Fruit fly (Drosophila melanogaster) whole organism, embryonic: ENCODE measurements around the gene Trm1.

ENCODE experiments used
- BtbVII ChIP-seq: fragments of 200-800 bp; sonication (Bioruptor generic); optimal IDR thresholded peaks from 3 replicates; lab custom pipeline; 2017; ENCODE audit warnings: missing biosample characterization, mild to moderate bottlenecking, missing genetic modification characterization
- CG10274 ChIP-seq: fragments of 200-800 bp; sonication (Bioruptor generic); optimal IDR thresholded peaks from 3 replicates; lab custom pipeline; 2017; ENCODE audit warnings: missing biosample characterization, mild to moderate bottlenecking, missing genetic modification characterization
- CG11085 ChIP-seq: fragments of 200-800 bp; sonication (Bioruptor generic); IDR thresholded peaks from 2 replicates; pipeline ENCODE4 v1.3.6; 2022; ENCODE audit warnings: missing biosample characterization, missing genetic modification characterization
- CG11723 ChIP-seq: fragments of 200-800 bp; sonication (Bioruptor generic); optimal IDR thresholded peaks from 2 replicates; lab custom pipeline; 2017; ENCODE audit warnings: missing biosample characterization, mild to moderate bottlenecking, missing genetic modification characterization
- CG12236 ChIP-seq: fragments of 200-800 bp; sonication (Bioruptor generic); optimal IDR thresholded peaks from 2 replicates; lab custom pipeline; 2016; ENCODE audit warnings: missing biosample characterization, missing genetic modification characterization
- CG12299 ChIP-seq: fragments of 200-800 bp; sonication (Bioruptor generic); optimal IDR thresholded peaks from 2 replicates; lab custom pipeline; 2018; ENCODE audit warnings: missing biosample characterization, mild to moderate bottlenecking, missing genetic modification characterization
- CG12744 ChIP-seq: fragments of 200-800 bp; sonication (Bioruptor generic); optimal IDR thresholded peaks from 2 replicates; lab custom pipeline; 2016; ENCODE audit warnings: missing biosample characterization, missing genetic modification characterization
- CG13123 ChIP-seq: fragments of 200-800 bp; sonication (Bioruptor generic); optimal IDR thresholded peaks from 2 replicates; lab custom pipeline; 2016; ENCODE audit warnings: missing biosample characterization, missing genetic modification characterization
- CG13424 ChIP-seq: fragments of 200-800 bp; sonication (Bioruptor generic); optimal IDR thresholded peaks from 2 replicates; lab custom pipeline; 2019; ENCODE audit warnings: missing biosample characterization, mild to moderate bottlenecking, missing genetic modification characterization, moderate library complexity
- CG14860 ChIP-seq: fragments of 200-800 bp; sonication (Bioruptor generic); IDR thresholded peaks from 3 replicates; pipeline ENCODE4 v1.3.6; 2022; ENCODE audit warnings: missing biosample characterization, missing genetic modification characterization; ENCODE audit not compliant: partially characterized antibody
- CG2202 ChIP-seq: fragments of 200-800 bp; sonication (Bioruptor generic); optimal IDR thresholded peaks from 2 replicates; lab custom pipeline; 2018; ENCODE audit warnings: missing biosample characterization, mild to moderate bottlenecking, missing genetic modification characterization
- CG33557 ChIP-seq: fragments of 200-800 bp; sonication (Bioruptor generic); optimal IDR thresholded peaks from 2 replicates; lab custom pipeline; 2019; ENCODE audit warnings: missing biosample characterization, mild to moderate bottlenecking, missing genetic modification characterization, moderate library complexity
- CG3847 ChIP-seq: fragments of 200-800 bp; sonication (Bioruptor generic); IDR thresholded peaks from 2 replicates; pipeline ENCODE4 v1.3.6; 2022; ENCODE audit warnings: missing biosample characterization, missing genetic modification characterization
- CG4707 ChIP-seq: fragments of 200-800 bp; sonication (Bioruptor generic); optimal IDR thresholded peaks from 2 replicates; lab custom pipeline; 2018; ENCODE audit warnings: missing biosample characterization, mild to moderate bottlenecking, missing genetic modification characterization, moderate library complexity
- CG4854 ChIP-seq: fragments of 200-800 bp; sonication (Bioruptor generic); optimal IDR thresholded peaks from 2 replicates; lab custom pipeline; 2016; ENCODE audit warnings: missing biosample characterization, missing genetic modification characterization, inconsistent platforms
- CG7372 ChIP-seq: fragments of 200-800 bp; sonication (Bioruptor generic); IDR thresholded peaks from 2 replicates; pipeline ENCODE4 v1.3.6; 2022; ENCODE audit warnings: missing biosample characterization, missing genetic modification characterization
- CG8478 ChIP-seq: fragments of >200 bp; optimal IDR thresholded peaks from 2 replicates; lab custom pipeline; 2018
- CG8924 ChIP-seq: fragments of 200-800 bp; optimal IDR thresholded peaks from 3 replicates; lab custom pipeline; 2019; ENCODE audit warnings: missing biosample characterization, mild to moderate bottlenecking, missing genetic modification characterization, moderate library complexity
- Dek ChIP-seq: fragments of 200-800 bp; sonication (Bioruptor generic); optimal IDR thresholded peaks from 3 replicates; lab custom pipeline; 2019; ENCODE audit warnings: missing biosample characterization, mild to moderate bottlenecking, missing genetic modification characterization, moderate library complexity
- Ets65A ChIP-seq: fragments of 200-800 bp; sonication (Bioruptor generic); peaks from one replicate; lab custom pipeline; 2016; ENCODE audit warnings: missing biosample characterization, missing genetic modification characterization
- H2.0 ChIP-seq: fragments of 200-800 bp; sonication (Bioruptor generic); IDR thresholded peaks from 2 replicates; pipeline ENCODE4 v1.3.6; 2022; ENCODE audit warnings: missing biosample characterization, missing genetic modification characterization
- HLHmδ ChIP-seq: fragments of 200-800 bp; sonication (Bioruptor generic); optimal IDR thresholded peaks from 2 replicates; lab custom pipeline; 2018; ENCODE audit warnings: missing biosample characterization, mild to moderate bottlenecking, missing genetic modification characterization, moderate library complexity
- Hey ChIP-seq: fragments of 200-800 bp; sonication (Bioruptor generic); optimal IDR thresholded peaks from 3 replicates; lab custom pipeline; 2018; ENCODE audit warnings: missing biosample characterization, mild to moderate bottlenecking, missing genetic modification characterization
- HmgD ChIP-seq: fragments of 200-800 bp; sonication (Bioruptor generic); optimal IDR thresholded peaks from 3 replicates; lab custom pipeline; 2016; ENCODE audit warnings: missing biosample characterization, missing genetic modification characterization
- HmgZ ChIP-seq: fragments of 200-800 bp; sonication (Bioruptor generic); optimal IDR thresholded peaks from 2 replicates; lab custom pipeline; 2018; ENCODE audit warnings: missing biosample characterization, mild to moderate bottlenecking, missing genetic modification characterization
- Hsf ChIP-seq: fragments of 200-800 bp; sonication (Bioruptor generic); optimal IDR thresholded peaks from 3 replicates; lab custom pipeline; 2016; ENCODE audit warnings: missing biosample characterization, missing genetic modification characterization
- Max ChIP-seq: fragments of 200-800 bp; sonication (Bioruptor generic); optimal IDR thresholded peaks from 2 replicates; lab custom pipeline; 2016; ENCODE audit warnings: missing biosample characterization, mild to moderate bottlenecking, missing genetic modification characterization
- Neu2 ChIP-seq: fragments of 200-800 bp; sonication (Bioruptor generic); optimal IDR thresholded peaks from 3 replicates; lab custom pipeline; 2016; ENCODE audit warnings: missing biosample characterization, missing genetic modification characterization, borderline replicate concordance
- Ravus ChIP-seq: fragments of 200-800 bp; sonication (Bioruptor generic); IDR thresholded peaks from 2 replicates; pipeline ENCODE4 v1.3.6; 2022; ENCODE audit warnings: missing biosample characterization, missing genetic modification characterization
- Ssrp ChIP-seq: fragments of 200-800 bp; sonication (Bioruptor generic); optimal IDR thresholded peaks from 2 replicates; lab custom pipeline; 2018; ENCODE audit warnings: missing biosample characterization, mild to moderate bottlenecking, missing genetic modification characterization, moderate library complexity
- YL-1 ChIP-seq: fragments of 200-800 bp; sonication (Bioruptor generic); optimal IDR thresholded peaks from 3 replicates; lab custom pipeline; 2017; ENCODE audit warnings: missing biosample characterization, mild to moderate bottlenecking, missing genetic modification characterization
- ac ChIP-seq: fragments of 200-800 bp; sonication (Bioruptor generic); optimal IDR thresholded peaks from 3 replicates; lab custom pipeline; 2017; ENCODE audit warnings: missing biosample characterization, mild to moderate bottlenecking, missing genetic modification characterization
- bowl ChIP-seq: fragments of 200-800 bp; sonication (Bioruptor generic); IDR thresholded peaks from 2 replicates; pipeline ENCODE4 v1.3.6; 2022; ENCODE audit warnings: missing biosample characterization, missing genetic modification characterization
- danr ChIP-seq: fragments of 200-800 bp; sonication (Bioruptor generic); IDR thresholded peaks from 2 replicates; pipeline ENCODE4 v1.3.6; 2022; ENCODE audit warnings: missing biosample characterization, missing genetic modification characterization
- dimm ChIP-seq: fragments of 200-800 bp; sonication (Bioruptor generic); IDR thresholded peaks from 2 replicates; pipeline ENCODE4 v1.3.6; 2022; ENCODE audit warnings: missing biosample characterization, missing genetic modification characterization
- disco-r ChIP-seq: fragments of 200-800 bp; sonication (Bioruptor generic); optimal IDR thresholded peaks from 2 replicates; lab custom pipeline; 2016; ENCODE audit warnings: missing biosample characterization, missing genetic modification characterization
- dpn ChIP-seq, 2 experiments: fragments of 200-800 bp; sonication (Bioruptor generic); optimal IDR thresholded peaks; 3 replicates each; lab custom pipeline; 2016; ENCODE audit warnings: missing biosample characterization in 2 of 2, missing genetic modification characterization in 2 of 2
- fd102C ChIP-seq: fragments of 200-800 bp; sonication (Bioruptor generic); optimal IDR thresholded peaks from 2 replicates; lab custom pipeline; 2018; ENCODE audit warnings: missing biosample characterization, mild to moderate bottlenecking, missing genetic modification characterization, moderate library complexity
- gcm ChIP-seq: fragments of 200-800 bp; sonication (Bioruptor generic); optimal IDR thresholded peaks from 2 replicates; lab custom pipeline; 2019; ENCODE audit warnings: missing biosample characterization, mild to moderate bottlenecking, missing genetic modification characterization, moderate library complexity
- inv ChIP-seq: fragments of 200-800 bp; sonication (Bioruptor generic); IDR thresholded peaks from 2 replicates; pipeline ENCODE4 v1.3.6; 2022; ENCODE audit warnings: missing biosample characterization, missing genetic modification characterization; ENCODE audit not compliant: partially characterized antibody
- jing ChIP-seq: fragments of 200-800 bp; sonication (Bioruptor generic); optimal IDR thresholded peaks from 2 replicates; lab custom pipeline; 2018; ENCODE audit warnings: missing biosample characterization, mild to moderate bottlenecking, missing genetic modification characterization
- lov ChIP-seq, 2 experiments: fragments of 200-800 bp in 1 of 2; fragments of >200 bp in 1 of 2; sonication (Bioruptor generic) in 1 of 2; IDR thresholded peaks in 1 of 2; optimal IDR thresholded peaks in 1 of 2; 2 replicates in 1 of 2; 3 replicates in 1 of 2; pipeline versions ENCODE4 v1.3.6 to Lab custom; 2017 to 2022; ENCODE audit warnings: missing biosample characterization in 1 of 2, missing genetic modification characterization in 1 of 2
- mld ChIP-seq: fragments of 200-800 bp; sonication (Bioruptor generic); IDR thresholded peaks from 3 replicates; pipeline ENCODE4 v1.3.6; 2022; ENCODE audit warnings: missing biosample characterization, missing genetic modification characterization; ENCODE audit not compliant: partially characterized antibody
- nerfin-2 ChIP-seq: fragments of 200-800 bp; sonication (Bioruptor generic); IDR thresholded peaks from 2 replicates; pipeline ENCODE4 v1.3.6; 2022; ENCODE audit warnings: missing biosample characterization, missing genetic modification characterization; ENCODE audit not compliant: partially characterized antibody
- otp ChIP-seq: fragments of 200-800 bp; sonication (Bioruptor generic); IDR thresholded peaks from 3 replicates; pipeline ENCODE4, ENCODE4 v1.3.6; 2022; ENCODE audit warnings: missing biosample characterization, missing genetic modification characterization
- sens ChIP-seq: fragments of 200-800 bp; sonication (Bioruptor generic); peaks from one replicate; lab custom pipeline; 2016; ENCODE audit warnings: missing biosample characterization, missing genetic modification characterization
- sens-2 ChIP-seq: fragments of 200-800 bp; sonication (Bioruptor generic); IDR thresholded peaks from 2 replicates; pipeline ENCODE4 v1.3.6; 2022; ENCODE audit warnings: missing biosample characterization, missing genetic modification characterization
- sisA ChIP-seq: fragments of 200-800 bp; sonication (Bioruptor generic); IDR thresholded peaks from 2 replicates; pipeline ENCODE4 v1.3.6; 2022; ENCODE audit warnings: missing biosample characterization, missing genetic modification characterization
- sqz ChIP-seq: fragments of 200-800 bp; sonication (Bioruptor generic); optimal IDR thresholded peaks from 3 replicates; lab custom pipeline; 2018; ENCODE audit warnings: missing biosample characterization, mild to moderate bottlenecking, missing genetic modification characterization
- ssp ChIP-seq: fragments of 200-800 bp; sonication (Bioruptor generic); IDR thresholded peaks from 2 replicates; pipeline ENCODE4 v1.3.6; 2022; ENCODE audit warnings: missing biosample characterization, missing genetic modification characterization
- zen ChIP-seq: fragments of 200-800 bp; sonication (Bioruptor generic); optimal IDR thresholded peaks from 3 replicates; lab custom pipeline; 2018; ENCODE audit warnings: missing biosample characterization, mild to moderate bottlenecking, missing genetic modification characterization, moderate library complexity

Trm1 gene

DNA sequence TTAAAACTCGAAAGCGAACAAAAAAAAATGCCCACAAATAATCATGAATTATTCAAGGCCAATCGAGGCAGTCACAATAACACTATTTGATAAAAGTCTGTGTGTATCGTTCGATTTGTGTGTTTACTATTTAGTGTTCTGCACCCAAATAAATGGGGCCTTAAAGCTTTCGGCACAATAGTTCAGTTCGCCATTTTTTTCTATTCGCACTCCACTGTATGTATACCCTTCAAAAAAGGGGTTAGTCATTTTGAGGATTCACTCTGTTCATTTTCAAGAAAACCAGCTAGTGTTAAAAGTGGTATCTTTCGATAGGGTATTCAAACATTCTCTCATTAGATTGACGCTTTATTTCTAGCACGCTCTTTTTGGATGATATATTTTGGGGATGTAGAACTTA is 39.8 kb downstream of the Trm1 start (continued):
- no peak for TF ChIP-seq CG33557 (GFP tag; lab: Kevin White, UChicago)
- TF ChIP-seq CG10274 (GFP tag; lab: Kevin White, UChicago) = peak; percentile 22
- TF ChIP-seq mld = no peak
- TF ChIP-seq CG3847 = peak; percentile 68
- TF ChIP-seq sisA = no peak
- no peak for TF ChIP-seq sens-2 (GFP tag; lab: Robert Waterston, UW)
- TF ChIP-seq bowl (GFP tag; lab: Robert Waterston, UW) = peak; percentile 21; the same call in 1 of the 2 replicates
- TF ChIP-seq HmgZ (tag; lab: Kevin White, UChicago) = peak; percentile 54
- no peak for TF ChIP-seq CG7372 (GFP tag; lab: Robert Waterston, UW)
- peak; percentile 39 to 52 for TF ChIP-seq dpn (GFP tag; optimal IDR thresholded peaks at IDR 0.05; lab: Kevin White, UChicago)
- TF ChIP-seq gcm (GFP tag; lab: Kevin White, UChicago) = no peak
- no peak for TF ChIP-seq Ets65A (GFP tag; lab: Kevin White, UChicago)
- TF ChIP-seq jing = no peak
- no peak for TF ChIP-seq dimm (GFP tag; lab: Robert Waterston, UW)
- TF ChIP-seq CG11085 = peak; percentile 64
- no peak for TF ChIP-seq ssp (GFP tag; lab: Robert Waterston, UW)
- no peak for TF ChIP-seq danr (GFP tag; lab: Robert Waterston, UW)
- no peak for TF ChIP-seq CG14860
- no peak for TF ChIP-seq Neu2 (GFP tag; lab: Kevin White, UChicago)
- TF ChIP-seq Ravus = no peak
- peak; percentile 38 for TF ChIP-seq CG4854 (GFP tag; lab: Kevin White, UChicago)
- TF ChIP-seq HmgD (GFP tag; lab: Kevin White, UChicago) = no peak
- no peak for TF ChIP-seq CG8478 (lab: Kevin White, UChicago)
- peak; percentile 35 for TF ChIP-seq Hsf (GFP tag; lab: Kevin White, UChicago)
- no peak for TF ChIP-seq HLHmδ
- TF ChIP-seq CG12744 (GFP tag; lab: Kevin White, UChicago) = peak; percentile 20
- no peak for TF ChIP-seq zen (tag; lab: Kevin White, UChicago)
- TF ChIP-seq Dek (tag; lab: Kevin White, UChicago) = peak; percentile 68
- peak; percentile 49 for TF ChIP-seq sqz (GFP tag; lab: Kevin White, UChicago)
- peak; percentile 44 for TF ChIP-seq sens (GFP tag; lab: Kevin White, UChicago)
- TF ChIP-seq inv (GFP tag; lab: Robert Waterston, UW) = no peak
- no peak for TF ChIP-seq CG12236 (GFP tag; lab: Kevin White, UChicago)
- no peak for TF ChIP-seq lov (optimal IDR thresholded peaks at IDR 0.05; lab: Kevin White, UChicago)
- TF ChIP-seq lov (GFP tag; IDR thresholded peaks at IDR 0.05; lab: Robert Waterston, UW) = no peak
- TF ChIP-seq CG13123 = no peak
- TF ChIP-seq Ssrp = no peak
- TF ChIP-seq CG13424 (tag; lab: Kevin White, UChicago) = peak; percentile 50
- 0 out of 3 replicates have a peak, but pooled peaks have one; percentile 48 for TF ChIP-seq otp (GFP tag; lab: Robert Waterston, UW)
- peak; percentile 45 for TF ChIP-seq CG12299 (tag; lab: Kevin White, UChicago)
- TF ChIP-seq fd102C (GFP tag; lab: Kevin White, UChicago) = no peak
- no peak for TF ChIP-seq Max (GFP tag; lab: Kevin White, UChicago)
- TF ChIP-seq nerfin-2 (GFP tag; lab: Robert Waterston, UW) = no peak
- peak; percentile 14 for TF ChIP-seq CG11723 (GFP tag; lab: Kevin White, UChicago)
- peak; percentile 17 for TF ChIP-seq CG8924 (tag; lab: Kevin White, UChicago)
- TF ChIP-seq CG2202 (tag; lab: Kevin White, UChicago) = no peak
- TF ChIP-seq YL-1 (GFP tag; lab: Kevin White, UChicago) = no peak
- no peak for TF ChIP-seq Hey (tag; lab: Kevin White, UChicago)
- TF ChIP-seq ac = no peak
- TF ChIP-seq disco-r (GFP tag; lab: Kevin White, UChicago) = no peak
- peak; percentile 34; the same call in 1 of the 2 replicates for TF ChIP-seq H2.0 (GFP tag; lab: Robert Waterston, UW)
- no peak for TF ChIP-seq CG4707 (GFP tag; lab: Kevin White, UChicago)
- peak; percentile 41 for TF ChIP-seq BtbVII
